Worm (Caenorhabditis elegans) whole organism, L4 larva: ENCODE data around the gene R04F11.3.
A peak's percentile ranks its signal among the peaks of the same experiment; 100 is the strongest.

Source experiments
- F49E8.2 ChIP-seq: sonication (generic microtip); optimal IDR thresholded peaks from 2 replicates; lab custom pipeline; 2016; ENCODE audit warnings: missing compliant biosample characterization, mild to moderate bottlenecking, missing genetic modification characterization, borderline replicate concordance
- T20F7.1 ChIP-seq: fragments of 200-800 bp; sonication (Bioruptor generic); optimal IDR thresholded peaks from 2 replicates; lab custom pipeline; 2018; ENCODE audit warnings: mild to moderate bottlenecking, missing genetic modification characterization, missing compliant biosample characterization
- Y105C5A.15 ChIP-seq: fragments of 200-800 bp; sonication (Bioruptor generic); IDR thresholded peaks from 2 replicates; pipeline ENCODE4 v1.3.6; 2022; ENCODE audit warnings: missing genetic modification characterization, missing compliant biosample characterization
- Y48G9A.11 ChIP-seq: fragments of 200-800 bp; sonication (Bioruptor generic); IDR thresholded peaks from 2 replicates; pipeline ENCODE4 v1.3.6; 2022; ENCODE audit warnings: missing genetic modification reagents, missing genetic modification characterization, missing compliant biosample characterization
- Y5F2A.4 ChIP-seq: fragments of 200-800 bp; sonication (Bioruptor generic); optimal IDR thresholded peaks from 2 replicates; lab custom pipeline; 2018; ENCODE audit warnings: mild to moderate bottlenecking, missing genetic modification characterization, missing compliant biosample characterization
- ZK546.5 ChIP-seq, 2 experiments: sonication (generic microtip); optimal IDR thresholded peaks; 2 replicates each; lab custom pipeline; 2017; ENCODE audit warnings: missing biosample characterization in 2 of 2, missing genetic modification characterization in 2 of 2
- aha-1 ChIP-seq: fragments of 150-350 bp; peaks from one replicate; lab custom pipeline; 2014; ENCODE audit warnings: missing biosample characterization, missing genetic modification characterization
- ceh-28 ChIP-seq: fragments of 150-350 bp; optimal IDR thresholded peaks from 2 replicates; lab custom pipeline; 2014; ENCODE audit warnings: missing biosample characterization, missing genetic modification reagents, missing genetic modification characterization
- ceh-32 ChIP-seq: sonication (generic microtip); optimal IDR thresholded peaks from 2 replicates; lab custom pipeline; 2016; ENCODE audit warnings: mild to moderate bottlenecking, missing genetic modification characterization, missing compliant biosample characterization; ENCODE audit not compliant: poor library complexity
- ceh-44 ChIP-seq: fragments of 200-800 bp; sonication (Bioruptor generic); IDR thresholded peaks from 2 replicates; pipeline ENCODE4 v1.3.6; 2022; ENCODE audit warnings: missing genetic modification reagents, missing genetic modification characterization, missing compliant biosample characterization
- daf-16 ChIP-seq, 3 experiments: sonication (generic microtip); optimal IDR thresholded peaks; 2 replicates each; lab custom pipeline; 2016 to 2017; ENCODE audit warnings: missing genetic modification characterization in 3 of 3, missing genetic modification reagents in 3 of 3, mild to moderate bottlenecking in 2 of 3, missing compliant biosample characterization in 2 of 3, missing biosample characterization in 1 of 3, moderate library complexity in 1 of 3
- dmd-6 ChIP-seq: fragments of 200-800 bp; sonication (Bioruptor generic); IDR thresholded peaks from 2 replicates; pipeline ENCODE4 v1.3.6; 2022; ENCODE audit warnings: missing genetic modification reagents, missing genetic modification characterization, missing compliant biosample characterization
- dve-1 ChIP-seq: sonication (generic microtip); optimal IDR thresholded peaks from 2 replicates; lab custom pipeline; 2017; ENCODE audit warnings: antibody characterized with exemption, mild to moderate bottlenecking, missing genetic modification characterization, missing compliant biosample characterization; ENCODE audit not compliant: insufficient read depth
- fkh-10 ChIP-seq: fragments of 150-350 bp; optimal IDR thresholded peaks from 2 replicates; lab custom pipeline; 2014; ENCODE audit warnings: missing biosample characterization, missing genetic modification reagents, missing genetic modification characterization
- hlh-11 ChIP-seq: fragments of 200-800 bp; sonication (Bioruptor generic); optimal IDR thresholded peaks from 2 replicates; lab custom pipeline; 2018; ENCODE audit warnings: mild to moderate bottlenecking, missing genetic modification characterization, missing compliant biosample characterization
- hlh-30 ChIP-seq: sonication (generic microtip); optimal IDR thresholded peaks from 2 replicates; lab custom pipeline; 2017; ENCODE audit warnings: antibody characterized with exemption, mild to moderate bottlenecking, missing genetic modification characterization, missing compliant biosample characterization; ENCODE audit not compliant: insufficient read depth
- lim-7 ChIP-seq: fragments of 200-800 bp; sonication (Bioruptor generic); IDR thresholded peaks from 2 replicates; pipeline ENCODE4 v1.3.6; 2022; ENCODE audit warnings: missing genetic modification characterization, missing compliant biosample characterization
- lin-15B ChIP-seq: fragments of 150-350 bp; sonication (generic microtip); optimal IDR thresholded peaks from 3 replicates; lab custom pipeline; 2014; ENCODE audit warnings: missing biosample characterization, missing genetic modification characterization
- lin-38 ChIP-seq: fragments of 200-800 bp; sonication (Bioruptor generic); IDR thresholded peaks from 2 replicates; pipeline ENCODE4 v1.3.6; 2022; ENCODE audit warnings: missing genetic modification reagents, missing genetic modification characterization, missing compliant biosample characterization
- madf-5 ChIP-seq, 2 experiments: fragments of 200-800 bp; sonication (Bioruptor generic); IDR thresholded peaks; 2 replicates each; pipeline ENCODE4 v1.3.6; 2022; ENCODE audit warnings: missing compliant biosample characterization in 2 of 2, missing genetic modification characterization in 2 of 2
- madf-9 ChIP-seq: fragments of 200-800 bp; sonication (Bioruptor generic); conservative IDR thresholded peaks from 2 replicates; pipeline ENCODE4 v1.3.6; 2022; ENCODE audit warnings: missing genetic modification reagents, missing genetic modification characterization, missing compliant biosample characterization
- mdt-29 ChIP-seq: fragments of 200-800 bp; sonication (Bioruptor generic); IDR thresholded peaks from 2 replicates; pipeline ENCODE4 v1.3.6; 2022; ENCODE audit warnings: missing genetic modification reagents, missing genetic modification characterization, missing compliant biosample characterization
- mep-1 ChIP-seq: fragments of 150-350 bp; sonication (generic microtip); optimal IDR thresholded peaks from 3 replicates; lab custom pipeline; 2014; ENCODE audit warnings: missing biosample characterization, missing genetic modification characterization
- mxl-3 ChIP-seq: fragments of 200-800 bp; sonication (Bioruptor generic); optimal IDR thresholded peaks from 2 replicates; lab custom pipeline; 2018; ENCODE audit warnings: mild to moderate bottlenecking, missing genetic modification characterization, missing compliant biosample characterization
- nhr-102 ChIP-seq: sonication (generic microtip); optimal IDR thresholded peaks from 2 replicates; lab custom pipeline; 2016; ENCODE audit warnings: mild to moderate bottlenecking, missing genetic modification characterization, moderate library complexity, missing compliant biosample characterization
- nhr-25 ChIP-seq: sonication (generic microtip); optimal IDR thresholded peaks from 2 replicates; lab custom pipeline; 2017; ENCODE audit warnings: missing genetic modification characterization, mild to moderate bottlenecking, missing compliant biosample characterization, antibody characterized with exemption, moderate library complexity, borderline replicate concordance; ENCODE audit not compliant: insufficient read depth
- nhr-28 ChIP-seq: fragments of 150-350 bp; optimal IDR thresholded peaks from 2 replicates; lab custom pipeline; 2014; ENCODE audit warnings: missing biosample characterization, missing genetic modification characterization
- nhr-41 ChIP-seq: fragments of 200-800 bp; sonication (Bioruptor generic); IDR thresholded peaks from 2 replicates; pipeline ENCODE4 v1.3.6; 2022; ENCODE audit warnings: missing genetic modification reagents, missing genetic modification characterization, missing compliant biosample characterization
- nhr-48 ChIP-seq: sonication (generic microtip); optimal IDR thresholded peaks from 2 replicates; lab custom pipeline; 2016; ENCODE audit warnings: mild to moderate bottlenecking, missing genetic modification characterization, missing compliant biosample characterization
- php-3 ChIP-seq: fragments of 200-800 bp; sonication (Bioruptor generic); IDR thresholded peaks from 2 replicates; pipeline ENCODE4 v1.3.6; 2022; ENCODE audit warnings: missing genetic modification reagents, missing genetic modification characterization, missing compliant biosample characterization
- pqm-1 ChIP-seq: sonication (generic microtip); optimal IDR thresholded peaks from 2 replicates; lab custom pipeline; 2017; ENCODE audit warnings: missing biosample characterization, missing genetic modification characterization
- skn-1 ChIP-seq: fragments of 150-350 bp; optimal IDR thresholded peaks from 2 replicates; lab custom pipeline; 2014; ENCODE audit warnings: missing biosample characterization, missing genetic modification characterization
- snpc-1.2 ChIP-seq: fragments of 200-800 bp; sonication (Bioruptor generic); IDR thresholded peaks from 2 replicates; pipeline ENCODE4 v1.3.6; 2022; ENCODE audit warnings: missing genetic modification reagents, missing genetic modification characterization, missing compliant biosample characterization
- tra-1 ChIP-seq: fragments of 200-800 bp; sonication (Bioruptor generic); IDR thresholded peaks from 2 replicates; pipeline ENCODE4 v1.3.6; 2022; ENCODE audit warnings: missing genetic modification reagents, missing genetic modification characterization, missing compliant biosample characterization

The R04F11.3 gene

ce11 chrV:12303453-12304077 is 13.4 kb downstream of the R04F11.3 start (continued):
- peak; percentile 100 for TF ChIP-seq lim-7
- TF ChIP-seq ceh-44, result peak; percentile 98
- peak; percentile 93 for TF ChIP-seq nhr-48 (tag; lab: Kevin White, UChicago)
- peak; percentile 99 for TF ChIP-seq tra-1
- TF ChIP-seq hlh-11, result peak; percentile 82
- peak; percentile 85 for TF ChIP-seq ceh-32 (tag; lab: Kevin White, UChicago)
- peak; percentile 95 for TF ChIP-seq nhr-102 (tag; lab: Kevin White, UChicago)
- TF ChIP-seq madf-9 (GFP tag; lab: Robert Waterston, UW), result peak; percentile 95
- TF ChIP-seq ceh-28, result no peak
- peak; percentile 88 for TF ChIP-seq hlh-30 (tag; lab: Kevin White, UChicago)
- peak; percentile 93 for TF ChIP-seq lin-38 (GFP tag; lab: Robert Waterston, UW)
- TF ChIP-seq snpc-1.2, result peak; percentile 97
- TF ChIP-seq skn-1 (tag; lab: Kevin White, UChicago), result no peak
- TF ChIP-seq mxl-3 (GFP tag; lab: Kevin White, UChicago), result peak; percentile 91
- peak; percentile 53 for TF ChIP-seq nhr-25 (tag; lab: Kevin White, UChicago)
- TF ChIP-seq Y5F2A.4, result peak; percentile 98
- peak; percentile 100 for TF ChIP-seq Y105C5A.15 (GFP tag; lab: Robert Waterston, UW)
- TF ChIP-seq F49E8.2 (tag; lab: Kevin White, UChicago), result peak; percentile 95

ce11 chrV:12301985-12302591 is 14.9 kb downstream of the R04F11.3 start, which contains the start of the genes frm-7 and F55C5.17:
Gene frm-7, plus strand, starts transcription at chrV:12302484.
Gene F55C5.17, plus strand, starts transcription at chrV:12302541.
- TF ChIP-seq T20F7.1 (GFP tag; lab: Kevin White, UChicago) (peak; percentile 60), hlh-30 (tag; lab: Kevin White, UChicago) (peak; percentile 84), Y48G9A.11 (GFP tag; lab: Robert Waterston, UW) (no peak), nhr-28 (peak; percentile 19), dmd-6 (GFP tag; lab: Robert Waterston, UW) (peak; percentile 54), mep-1 (peak; percentile 37), ZK546.5 (tag; optimal IDR thresholded peaks at IDR 0.05; lab: Kevin White, UChicago) (no peak), daf-16 (GFP tag; optimal IDR thresholded peaks at IDR 0.05; lab: Kevin White, UChicago) (no peak), daf-16 (tag; optimal IDR thresholded peaks at IDR 0.05; lab: Kevin White, UChicago) (peak; percentile 50), Y105C5A.15 (GFP tag; lab: Robert Waterston, UW) (no peak), aha-1 (tag; lab: Kevin White, UChicago) (peak; percentile 17), hlh-11 (peak; percentile 73), php-3 (GFP tag; lab: Robert Waterston, UW) (peak; percentile 64; the same call in 1 of the 2 replicates), nhr-41 (0 out of 2 replicates have a peak, but pooled peaks have one; percentile 9), fkh-10 (GFP tag; lab: Kevin White, UChicago) (no peak), lin-15B (tag; lab: Kevin White, UChicago) (no peak), madf-5 (GFP tag; IDR thresholded peaks at IDR 0.05; lab: Robert Waterston, UW) (no peak), dve-1 (tag; lab: Kevin White, UChicago) (peak; percentile 57), nhr-48 (tag; lab: Kevin White, UChicago) (peak; percentile 26), mdt-29 (GFP tag; lab: Robert Waterston, UW) (peak; percentile 64), lim-7 (peak; percentile 15; the same call in 1 of the 2 replicates), pqm-1 (tag; lab: Kevin White, UChicago) (peak; percentile 47)
